Worm (Caenorhabditis elegans) whole organism, L4 larva: ENCODE measurements around the gene T28A11.20.

ENCODE experiments used
- dmd-9 ChIP-seq: fragments of 200-800 bp; sonication (Bioruptor generic); IDR thresholded peaks from 2 replicates; pipeline ENCODE4 v1.3.6; 2022; ENCODE audit warnings: missing genetic modification reagents, missing genetic modification characterization, missing compliant biosample characterization
- jun-1 ChIP-seq: fragments of 150-350 bp; optimal IDR thresholded peaks from 2 replicates; lab custom pipeline; 2014; ENCODE audit warnings: missing biosample characterization, missing genetic modification reagents, missing genetic modification characterization
- lin-15B ChIP-seq: fragments of 150-350 bp; sonication (generic microtip); optimal IDR thresholded peaks from 3 replicates; lab custom pipeline; 2014; ENCODE audit warnings: missing biosample characterization, missing genetic modification characterization
- nhr-28 ChIP-seq: fragments of 150-350 bp; optimal IDR thresholded peaks from 2 replicates; lab custom pipeline; 2014; ENCODE audit warnings: missing biosample characterization, missing genetic modification characterization
- nhr-41 ChIP-seq: fragments of 200-800 bp; sonication (Bioruptor generic); IDR thresholded peaks from 2 replicates; pipeline ENCODE4 v1.3.6; 2022; ENCODE audit warnings: missing genetic modification reagents, missing genetic modification characterization, missing compliant biosample characterization
- set-16 ChIP-seq: fragments of 200-800 bp; sonication (Bioruptor generic); IDR thresholded peaks from 2 replicates; pipeline ENCODE4 v1.3.6; 2022; ENCODE audit warnings: missing genetic modification reagents, missing genetic modification characterization, missing compliant biosample characterization
- skn-1 ChIP-seq: fragments of 150-350 bp; optimal IDR thresholded peaks from 2 replicates; lab custom pipeline; 2014; ENCODE audit warnings: missing biosample characterization, missing genetic modification characterization
- snpc-4 ChIP-seq: fragments of 150-350 bp; optimal IDR thresholded peaks from 2 replicates; lab custom pipeline; 2014; ENCODE audit warnings: missing biosample characterization, missing genetic modification characterization

ce11 chrV:3250153-3250552, 22.9 kb downstream of the T28A11.20 start, which contains the start of gene T28A11.13:
- TF ChIP-seq set-16: no peak
- no peak for TF ChIP-seq lin-15B (tag; lab: Kevin White, UChicago)
- no peak for TF ChIP-seq nhr-41
- TF ChIP-seq jun-1 (tag; lab: Kevin White, UChicago): no peak
- no peak for TF ChIP-seq skn-1 (tag; lab: Kevin White, UChicago)
- TF ChIP-seq nhr-28 (tag; lab: Kevin White, UChicago): no peak
- no peak for TF ChIP-seq dmd-9
- TF ChIP-seq snpc-4 (tag; lab: Kevin White, UChicago): no peak
